Worm (Caenorhabditis elegans) whole organism, mixed stage, embryonic: ENCODE results near the gene W09C2.7.

ENCODE experiments used
- elt-3 ChIP-seq: fragments of 150-350 bp; optimal IDR thresholded peaks from 2 replicates; lab custom pipeline; 2014; ENCODE audit warnings: missing biosample characterization, missing genetic modification characterization
- flh-1 ChIP-seq: fragments of 200-800 bp; sonication (Bioruptor generic); optimal IDR thresholded peaks from 2 replicates; lab custom pipeline; 2018; ENCODE audit warnings: mild to moderate bottlenecking, missing genetic modification characterization, moderate library complexity, missing compliant biosample characterization
- lin-32 ChIP-seq: fragments of 200-800 bp; sonication (Bioruptor generic); optimal IDR thresholded peaks from 2 replicates; lab custom pipeline; 2018; ENCODE audit warnings: mild to moderate bottlenecking, missing genetic modification characterization, missing compliant biosample characterization
- lsy-2 ChIP-seq: fragments of 150-350 bp; optimal IDR thresholded peaks from 2 replicates; lab custom pipeline; 2014; ENCODE audit warnings: missing biosample characterization, missing genetic modification characterization
- mep-1 ChIP-seq: fragments of 150-350 bp; optimal IDR thresholded peaks from 2 replicates; lab custom pipeline; 2017; ENCODE audit warnings: missing biosample characterization, missing genetic modification reagents, missing genetic modification characterization, inconsistent platforms
- nhr-12 ChIP-seq: fragments of 150-350 bp; optimal IDR thresholded peaks from 2 replicates; lab custom pipeline; 2014; ENCODE audit warnings: missing biosample characterization, missing genetic modification characterization
- nhr-237 ChIP-seq: fragments of 150-350 bp; optimal IDR thresholded peaks from 2 replicates; lab custom pipeline; 2014; ENCODE audit warnings: missing biosample characterization, missing genetic modification characterization
- nhr-76 ChIP-seq: sonication (generic microtip); optimal IDR thresholded peaks from 2 replicates; lab custom pipeline; 2017; ENCODE audit warnings: missing biosample characterization, missing genetic modification characterization
- pha-4 ChIP-seq: fragments of 150-350 bp; optimal IDR thresholded peaks from 2 replicates; lab custom pipeline; 2018; ENCODE audit warnings: missing biosample characterization, missing genetic modification reagents, missing genetic modification characterization
- snpc-4 ChIP-seq: fragments of 150-350 bp; optimal IDR thresholded peaks from 2 replicates; lab custom pipeline; 2014; ENCODE audit warnings: missing biosample characterization, missing genetic modification characterization
- unc-120 ChIP-seq: sonication (generic microtip); optimal IDR thresholded peaks from 2 replicates; lab custom pipeline; 2017; ENCODE audit warnings: missing genetic modification characterization, missing compliant biosample characterization; ENCODE audit not compliant: poor library complexity, severe bottlenecking
- unc-39 ChIP-seq: fragments of 150-350 bp; optimal IDR thresholded peaks from 2 replicates; lab custom pipeline; 2014; ENCODE audit warnings: missing biosample characterization, missing genetic modification characterization
- unc-62 ChIP-seq: fragments of 150-350 bp; optimal IDR thresholded peaks from 2 replicates; lab custom pipeline; 2014; ENCODE audit warnings: missing biosample characterization, missing genetic modification reagents, missing genetic modification characterization
- ztf-11 ChIP-seq: fragments of 150-350 bp; optimal IDR thresholded peaks from 2 replicates; lab custom pipeline; 2014; ENCODE audit warnings: missing biosample characterization, missing genetic modification characterization

DNA sequence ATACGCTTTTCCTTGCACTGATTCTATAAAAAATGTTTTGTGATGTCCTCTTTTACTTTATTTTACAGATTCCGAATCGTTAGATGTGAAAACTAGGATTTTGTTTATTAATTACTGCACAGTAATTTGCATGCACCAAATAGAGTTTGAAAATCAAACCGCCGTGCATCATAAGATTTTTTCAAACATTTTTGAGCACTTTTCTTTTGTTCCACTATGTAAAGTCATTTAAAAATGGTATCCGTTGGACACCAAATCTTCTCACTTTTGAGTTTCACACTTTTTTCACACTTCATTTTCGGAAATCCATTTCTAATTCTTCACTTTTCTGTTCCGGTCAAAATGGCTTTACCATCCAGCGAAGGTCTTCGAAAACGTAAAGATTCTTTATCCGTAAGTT, 21.0 kb upstream of the W09C2.7 start, which contains the start of gene degl-2:
- no peak for TF ChIP-seq flh-1 (GFP tag; lab: Kevin White, UChicago)
- no peak for TF ChIP-seq nhr-237 (tag; lab: Kevin White, UChicago)
- no peak for TF ChIP-seq mep-1
- no peak for TF ChIP-seq nhr-12 (tag; lab: Kevin White, UChicago)
- no peak for TF ChIP-seq elt-3 (tag; lab: Kevin White, UChicago)
- no peak for TF ChIP-seq unc-39
- TF ChIP-seq unc-120 (tag; lab: Kevin White, UChicago): no peak
- no peak for TF ChIP-seq nhr-76 (tag; lab: Kevin White, UChicago)
- no peak for TF ChIP-seq ztf-11 (tag; lab: Kevin White, UChicago)
- no peak for TF ChIP-seq lsy-2
- no peak for TF ChIP-seq pha-4 (tag; lab: Kevin White, UChicago)
- no peak for TF ChIP-seq unc-62 (GFP tag; lab: Kevin White, UChicago)
- TF ChIP-seq lin-32 (GFP tag; lab: Kevin White, UChicago): no peak
- no peak for TF ChIP-seq snpc-4 (tag; lab: Kevin White, UChicago)
